Fruit fly (Drosophila melanogaster) whole organism, embryonic: ENCODE measurements around the gene GstO3.

Source experiments
- Atf-2 ChIP-seq: fragments of 200-800 bp; sonication (Bioruptor generic); optimal IDR thresholded peaks from 2 replicates; lab custom pipeline; 2016; ENCODE audit warnings: missing biosample characterization, missing genetic modification characterization
- Atf3 ChIP-seq: fragments of 200-800 bp; sonication (Bioruptor generic); optimal IDR thresholded peaks from 3 replicates; lab custom pipeline; 2016; ENCODE audit warnings: missing biosample characterization, missing genetic modification characterization
- Atf6 ChIP-seq: fragments of 200-800 bp; sonication (Bioruptor generic); IDR thresholded peaks from 2 replicates; pipeline ENCODE4 v1.3.6; 2022; ENCODE audit warnings: missing biosample characterization, missing genetic modification characterization
- CG10147 ChIP-seq: fragments of 200-800 bp; sonication (Bioruptor generic); optimal IDR thresholded peaks from 2 replicates; lab custom pipeline; 2019; ENCODE audit warnings: missing biosample characterization, mild to moderate bottlenecking, missing genetic modification characterization, moderate library complexity
- CG10274 ChIP-seq: fragments of 200-800 bp; sonication (Bioruptor generic); optimal IDR thresholded peaks from 3 replicates; lab custom pipeline; 2017; ENCODE audit warnings: missing biosample characterization, mild to moderate bottlenecking, missing genetic modification characterization
- CG11456 ChIP-seq: fragments of 200-800 bp; sonication (Bioruptor generic); IDR thresholded peaks from 3 replicates; pipeline ENCODE4 v1.3.6; 2022; ENCODE audit warnings: missing biosample characterization, missing genetic modification characterization
- CG1233 ChIP-seq: fragments of 200-800 bp; sonication (Bioruptor generic); optimal IDR thresholded peaks from 4 replicates; lab custom pipeline; 2018; ENCODE audit warnings: missing biosample characterization, mild to moderate bottlenecking, missing genetic modification characterization
- CG13894 ChIP-seq: fragments of 200-800 bp; sonication (Bioruptor generic); optimal IDR thresholded peaks from 3 replicates; lab custom pipeline; 2018; ENCODE audit warnings: missing biosample characterization, mild to moderate bottlenecking, missing genetic modification characterization, moderate library complexity
- CG14014 ChIP-seq: fragments of 200-800 bp; sonication (Bioruptor generic); IDR thresholded peaks from 2 replicates; pipeline ENCODE4 v1.3.6; 2022; ENCODE audit warnings: missing biosample characterization, missing genetic modification characterization
- CG17385 ChIP-seq: fragments of 200-800 bp; sonication (Bioruptor generic); optimal IDR thresholded peaks from 3 replicates; lab custom pipeline; 2018; ENCODE audit warnings: missing biosample characterization, mild to moderate bottlenecking, missing genetic modification characterization
- CG17612 ChIP-seq: fragments of 200-800 bp; sonication (Bioruptor generic); IDR thresholded peaks from 2 replicates; pipeline ENCODE4 v1.3.6; 2022; ENCODE audit warnings: missing biosample characterization, missing genetic modification characterization
- CG2199 ChIP-seq: fragments of 200-800 bp; sonication (Bioruptor generic); IDR thresholded peaks from 3 replicates; pipeline ENCODE4 v1.3.6; 2022; ENCODE audit warnings: missing biosample characterization, missing genetic modification characterization
- CG4730 ChIP-seq: fragments of 200-800 bp; sonication (Bioruptor generic); IDR thresholded peaks from 2 replicates; pipeline ENCODE4 v1.3.6; 2022; ENCODE audit warnings: missing biosample characterization, missing genetic modification characterization
- CG7745 ChIP-seq: fragments of 200-800 bp; sonication (Bioruptor generic); optimal IDR thresholded peaks from 2 replicates; lab custom pipeline; 2018; ENCODE audit warnings: missing biosample characterization, mild to moderate bottlenecking, missing genetic modification characterization, moderate library complexity
- CG9609 ChIP-seq: fragments of 200-800 bp; sonication (Bioruptor generic); optimal IDR thresholded peaks from 3 replicates; lab custom pipeline; 2016; ENCODE audit warnings: missing biosample characterization, missing genetic modification characterization
- Camta ChIP-seq: fragments of 200-800 bp; sonication (Bioruptor generic); optimal IDR thresholded peaks from 2 replicates; lab custom pipeline; 2016; ENCODE audit warnings: missing biosample characterization, missing genetic modification characterization
- CkIIα-i1 ChIP-seq: fragments of 200-800 bp; sonication (Bioruptor generic); IDR thresholded peaks from 2 replicates; pipeline ENCODE4 v1.3.6; 2022; ENCODE audit warnings: missing biosample characterization, missing genetic modification characterization
- Fer1 ChIP-seq: fragments of 200-800 bp; sonication (Bioruptor generic); optimal IDR thresholded peaks from 2 replicates; lab custom pipeline; 2017; ENCODE audit warnings: missing biosample characterization, mild to moderate bottlenecking, missing genetic modification characterization
- GATAe ChIP-seq: fragments of 200-800 bp; sonication (Bioruptor generic); conservative IDR thresholded peaks from 2 replicates; pipeline ENCODE4 v1.3.6; 2022; ENCODE audit warnings: missing biosample characterization, missing genetic modification characterization
- HmgZ ChIP-seq: fragments of 200-800 bp; sonication (Bioruptor generic); optimal IDR thresholded peaks from 2 replicates; lab custom pipeline; 2018; ENCODE audit warnings: missing biosample characterization, mild to moderate bottlenecking, missing genetic modification characterization
- Jarid2 ChIP-seq: fragments of 200-800 bp; sonication (Bioruptor generic); optimal IDR thresholded peaks from 3 replicates; lab custom pipeline; 2017; ENCODE audit warnings: mild to moderate bottlenecking, missing biosample characterization, missing genetic modification reagents, missing genetic modification characterization
- Mad ChIP-seq: fragments of 200-800 bp; sonication (Bioruptor generic); optimal IDR thresholded peaks from 2 replicates; lab custom pipeline; 2016; ENCODE audit warnings: missing biosample characterization, missing genetic modification characterization
- Neu2 ChIP-seq: fragments of 200-800 bp; sonication (Bioruptor generic); optimal IDR thresholded peaks from 3 replicates; lab custom pipeline; 2016; ENCODE audit warnings: missing biosample characterization, missing genetic modification characterization, borderline replicate concordance
- Ssrp ChIP-seq: fragments of 200-800 bp; sonication (Bioruptor generic); optimal IDR thresholded peaks from 2 replicates; lab custom pipeline; 2018; ENCODE audit warnings: missing biosample characterization, mild to moderate bottlenecking, missing genetic modification characterization, moderate library complexity
- TFAM ChIP-seq: fragments of 200-800 bp; sonication (Bioruptor generic); optimal IDR thresholded peaks from 2 replicates; lab custom pipeline; 2017; ENCODE audit warnings: missing biosample characterization, missing genetic modification characterization, inconsistent platforms
- chif ChIP-seq, 2 experiments: fragments of 200-800 bp; sonication (Bioruptor generic); optimal IDR thresholded peaks; 3 replicates each; lab custom pipeline; 2016; ENCODE audit warnings: missing biosample characterization in 2 of 2, missing genetic modification characterization in 2 of 2
- ci ChIP-seq: fragments of 200-800 bp; sonication (Bioruptor generic); IDR thresholded peaks from 3 replicates; pipeline ENCODE4 v1.3.6; 2022; ENCODE audit warnings: missing biosample characterization, missing genetic modification characterization
- dan ChIP-seq: fragments of 200-800 bp; sonication (Bioruptor generic); IDR thresholded peaks from 2 replicates; pipeline ENCODE4 v1.3.6; 2022; ENCODE audit warnings: missing biosample characterization, missing genetic modification characterization
- gcm ChIP-seq: fragments of 200-800 bp; sonication (Bioruptor generic); optimal IDR thresholded peaks from 2 replicates; lab custom pipeline; 2019; ENCODE audit warnings: missing biosample characterization, mild to moderate bottlenecking, missing genetic modification characterization, moderate library complexity
- gfzf ChIP-seq: fragments of 200-800 bp; sonication (Bioruptor generic); optimal IDR thresholded peaks from 2 replicates; lab custom pipeline; 2016; ENCODE audit warnings: missing biosample characterization, mild to moderate bottlenecking, missing genetic modification characterization, moderate library complexity
- gt ChIP-seq: fragments of 200-800 bp; sonication (Bioruptor generic); IDR thresholded peaks from 2 replicates; pipeline ENCODE4 v1.3.6; 2022; ENCODE audit warnings: missing biosample characterization, missing genetic modification characterization
- lola ChIP-seq, 3 experiments: fragments of >200 bp in 2 of 3; fragments of 200-800 bp in 1 of 3; sonication (Bioruptor generic) in 1 of 3; optimal IDR thresholded peaks; 2 replicates each; lab custom pipeline; 2017 to 2019; ENCODE audit warnings: missing biosample characterization in 3 of 3, missing genetic modification characterization in 3 of 3, mild to moderate bottlenecking in 1 of 3, moderate library complexity in 1 of 3
- mam ChIP-seq: fragments of 200-800 bp; sonication (Bioruptor generic); optimal IDR thresholded peaks from 3 replicates; lab custom pipeline; 2016; ENCODE audit warnings: missing biosample characterization, missing genetic modification characterization
- org-1 ChIP-seq: fragments of 200-800 bp; sonication (Bioruptor generic); optimal IDR thresholded peaks from 2 replicates; lab custom pipeline; 2017; ENCODE audit warnings: missing biosample characterization, missing genetic modification characterization
- pan ChIP-seq, 4 experiments: fragments of >200 bp in 3 of 4; fragments of 200-800 bp in 1 of 4; sonication (Bioruptor generic) in 1 of 4; optimal IDR thresholded peaks in 3 of 4; IDR thresholded peaks in 1 of 4; 2 replicates each; pipeline versions ENCODE4 v1.3.6 to Lab custom; 2017 to 2022; ENCODE audit warnings: missing biosample characterization in 2 of 4, missing genetic modification characterization in 2 of 4, mixed read lengths in 1 of 4
- phol ChIP-seq: fragments of 200-800 bp; sonication (Bioruptor generic); optimal IDR thresholded peaks from 3 replicates; lab custom pipeline; 2018; ENCODE audit warnings: missing biosample characterization, mild to moderate bottlenecking, missing genetic modification characterization, moderate library complexity
- sd ChIP-seq: fragments of 200-800 bp; sonication (Bioruptor generic); optimal IDR thresholded peaks from 3 replicates; lab custom pipeline; 2018; ENCODE audit warnings: missing biosample characterization, mild to moderate bottlenecking, missing genetic modification characterization, moderate library complexity
- sim ChIP-seq: fragments of 200-800 bp; sonication (Bioruptor generic); IDR thresholded peaks from 2 replicates; pipeline ENCODE4 v1.3.6; 2022; ENCODE audit warnings: missing biosample characterization, missing genetic modification characterization
- so ChIP-seq: fragments of 200-800 bp; sonication (Bioruptor generic); IDR thresholded peaks from 3 replicates; pipeline ENCODE4 v1.3.6; 2022; ENCODE audit warnings: missing biosample characterization, missing genetic modification characterization
- stwl ChIP-seq: fragments of 200-800 bp; sonication (Bioruptor generic); optimal IDR thresholded peaks from 3 replicates; lab custom pipeline; 2018; ENCODE audit warnings: missing biosample characterization, mild to moderate bottlenecking, missing genetic modification characterization, moderate library complexity
- sug ChIP-seq: fragments of 200-800 bp; optimal IDR thresholded peaks from 2 replicates; lab custom pipeline; 2019; ENCODE audit warnings: missing biosample characterization, mild to moderate bottlenecking, missing genetic modification characterization, moderate library complexity
- toy ChIP-seq: fragments of 200-800 bp; sonication (Bioruptor generic); IDR thresholded peaks from 2 replicates; pipeline ENCODE4 v1.3.6; 2022; ENCODE audit warnings: missing biosample characterization, missing genetic modification characterization
- wek ChIP-seq: fragments of 200-800 bp; sonication (Bioruptor generic); optimal IDR thresholded peaks from 3 replicates; lab custom pipeline; 2018; ENCODE audit warnings: missing biosample characterization, mild to moderate bottlenecking, missing genetic modification characterization, moderate library complexity

GstO3 gene

dm6 chr3L:8553125-8553524 lies 34.4 kb downstream of the GstO3 start (continued):
- TF ChIP-seq so (peak; percentile 23; the same call in 1 of the 3 replicates), Neu2 (GFP tag; lab: Kevin White, UChicago) (no peak), org-1 (GFP tag; lab: Kevin White, UChicago) (peak; percentile 16), phol (no peak), wek (GFP tag; lab: Kevin White, UChicago) (no peak), Camta (GFP tag; lab: Kevin White, UChicago) (no peak), gt (GFP tag; lab: Robert Waterston, UW) (no peak), CkIIα-i1 (GFP tag; lab: Robert Waterston, UW) (no peak), sd (tag; lab: Kevin White, UChicago) (no peak), GATAe (GFP tag; lab: Robert Waterston, UW) (no peak), Jarid2 (no peak), CG17612 (no peak), CG1233 (GFP tag; lab: Kevin White, UChicago) (no peak), Fer1 (GFP tag; lab: Kevin White, UChicago) (no peak), pan (optimal IDR thresholded peaks at IDR 0.05; lab: Kevin White, UChicago) (no peak), pan (GFP tag; optimal IDR thresholded peaks at IDR 0.05 in 1 of 2, IDR thresholded peaks at IDR 0.05 in 1 of 2) (peak in 1 of 2 experiments; percentile 30), CG7745 (tag; lab: Kevin White, UChicago) (no peak), CG17385 (GFP tag; lab: Kevin White, UChicago) (peak; percentile 3), CG14014 (GFP tag; lab: Robert Waterston, UW) (no peak), HmgZ (no peak), Mad (no peak), chif (GFP tag; optimal IDR thresholded peaks at IDR 0.05; lab: Kevin White, UChicago) (no peak), mam (GFP tag; lab: Kevin White, UChicago) (no peak), sim (GFP tag; lab: Robert Waterston, UW) (no peak), ci (peak; percentile 54; the same call in 1 of the 3 replicates), Atf-2 (GFP tag; lab: Kevin White, UChicago) (no peak), CG2199 (GFP tag; lab: Robert Waterston, UW) (no peak), CG4730 (GFP tag; lab: Robert Waterston, UW) (no peak), CG11456 (GFP tag; lab: Robert Waterston, UW) (no peak), Atf3 (no peak), toy (no peak), stwl (tag; lab: Kevin White, UChicago) (no peak), sug (tag; lab: Kevin White, UChicago) (peak; percentile 6), gcm (GFP tag; lab: Kevin White, UChicago) (no peak), CG9609 (GFP tag; lab: Kevin White, UChicago) (no peak), lola (GFP tag; optimal IDR thresholded peaks at IDR 0.05; lab: Kevin White, UChicago) (no peak), CG13894 (tag; lab: Kevin White, UChicago) (no peak), Ssrp (tag; lab: Kevin White, UChicago) (no peak), Atf6 (no peak), CG10147 (GFP tag; lab: Kevin White, UChicago) (no peak), CG10274 (no peak), dan (GFP tag; lab: Robert Waterston, UW) (no peak), TFAM (GFP tag; lab: Kevin White, UChicago) (no peak), gfzf (GFP tag; lab: Kevin White, UChicago) (no peak)
